Fruit fly (Drosophila melanogaster): Measurements from ENCODE around the gene noc.

Gene noc

DNA sequence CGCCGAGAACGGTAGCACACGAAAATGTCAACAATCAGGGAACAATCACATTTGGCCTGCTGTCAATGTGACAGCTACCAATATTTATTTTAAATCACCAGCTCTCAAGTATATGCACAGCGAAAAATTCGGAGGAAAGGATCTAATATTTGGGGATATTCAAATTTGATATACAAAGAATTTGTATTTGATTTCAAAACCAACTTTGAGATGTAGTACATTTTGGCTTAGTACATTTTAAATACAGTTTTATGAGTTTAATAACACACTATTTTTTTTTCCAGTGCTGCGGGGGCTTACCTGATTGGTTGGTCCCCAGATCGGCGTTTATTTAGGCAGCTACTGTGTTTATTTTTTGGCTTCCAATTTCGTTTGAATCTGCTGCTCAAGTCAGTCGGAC lies 29.6 kb upstream of the noc start (continued):
- TF ChIP-seq BEAF-32 (GFP tag; optimal IDR thresholded peaks at IDR 0.05), result no peak
- TF ChIP-seq nom (GFP tag; optimal IDR thresholded peaks at IDR 0.05), result no peak
- peak; percentile 83 for TF ChIP-seq Xbp1 (GFP tag; optimal IDR thresholded peaks at IDR 0.05)
- peak; percentile 54 for TF ChIP-seq sqz (GFP tag; optimal IDR thresholded peaks at IDR 0.05)
- peak; percentile 89 for TF ChIP-seq CG12391 (tag; optimal IDR thresholded peaks at IDR 0.05)
- peak; percentile 89 for TF ChIP-seq dan (GFP tag; IDR thresholded peaks at IDR 0.05)
- 0 out of 2 replicates have a peak, but pooled peaks have one; percentile 8 for TF ChIP-seq CG43689 (GFP tag; IDR thresholded peaks at IDR 0.05)
- no peak for TF ChIP-seq Dfd (GFP tag; optimal IDR thresholded peaks at IDR 0.05)
- peak; percentile 5 for TF ChIP-seq run (tag; optimal IDR thresholded peaks at IDR 0.05)
- peak; percentile 54; the same call in 1 of the 2 replicates for TF ChIP-seq CG14667 (GFP tag; IDR thresholded peaks at IDR 0.05)
- TF ChIP-seq gce (GFP tag; IDR thresholded peaks at IDR 0.05), result no peak
- peak; percentile 66 for TF ChIP-seq Atf6 (GFP tag; IDR thresholded peaks at IDR 0.05)
- peak; percentile 49 for TF ChIP-seq BtbVII (GFP tag; optimal IDR thresholded peaks at IDR 0.05)
- peak; percentile 77 for TF ChIP-seq Mes4 (GFP tag; optimal IDR thresholded peaks at IDR 0.05)
- TF ChIP-seq az2 (GFP tag; optimal IDR thresholded peaks at IDR 0.05), result peak; percentile 85
- peak; percentile 46 for TF ChIP-seq psq (GFP tag; optimal IDR thresholded peaks at IDR 0.05)
- no peak for TF ChIP-seq lov (optimal IDR thresholded peaks at IDR 0.05)
- peak; percentile 86 for TF ChIP-seq lov (GFP tag; IDR thresholded peaks at IDR 0.05)
- TF ChIP-seq ab (GFP tag; optimal IDR thresholded peaks at IDR 0.05), result peak; percentile 74
- TF ChIP-seq trem (tag; optimal IDR thresholded peaks at IDR 0.05), result peak; percentile 73
- peak; percentile 90 for TF ChIP-seq zfh1 (GFP tag; IDR thresholded peaks at IDR 0.05)
- no peak for TF ChIP-seq exex (tag; optimal IDR thresholded peaks at IDR 0.05)
- TF ChIP-seq CG8944 (GFP tag; optimal IDR thresholded peaks at IDR 0.05), result peak; percentile 75
- no peak for TF ChIP-seq CG6175 (GFP tag; IDR thresholded peaks at IDR 0.05)
- TF ChIP-seq HmgD (GFP tag; optimal IDR thresholded peaks at IDR 0.05), result no peak
- TF ChIP-seq Awh (GFP tag; IDR thresholded peaks at IDR 0.05), result peak; percentile 49; the same call in 1 of the 2 replicates
- TF ChIP-seq chn (GFP tag; optimal IDR thresholded peaks at IDR 0.05), result peak; percentile 85
- TF ChIP-seq gfzf (GFP tag; optimal IDR thresholded peaks at IDR 0.05), result no peak
- no peak for TF ChIP-seq Opbp (GFP tag; IDR thresholded peaks at IDR 0.05; ENCODE audit: partially characterized antibody)
- TF ChIP-seq TFAM (GFP tag; optimal IDR thresholded peaks at IDR 0.05), result no peak
- peak; percentile 49 for TF ChIP-seq pb (GFP tag; optimal IDR thresholded peaks at IDR 0.05)
- TF ChIP-seq fd102C (GFP tag; optimal IDR thresholded peaks at IDR 0.05), result peak; percentile 96
- peak; percentile 38; the same call in 1 of the 2 replicates for TF ChIP-seq E2f2 (GFP tag; IDR thresholded peaks at IDR 0.05)
- TF ChIP-seq zf30C (GFP tag; optimal IDR thresholded peaks at IDR 0.05), result peak; percentile 86
- TF ChIP-seq Abd-B (GFP tag; optimal IDR thresholded peaks at IDR 0.05), result peak; percentile 74
- TF ChIP-seq CG7556 (GFP tag; optimal IDR thresholded peaks at IDR 0.05), result peak; percentile 85
- TF ChIP-seq kni (GFP tag; optimal IDR thresholded peaks at IDR 0.05), result peak; percentile 45
- peak; percentile 55 for TF ChIP-seq CG2116 (GFP tag; optimal IDR thresholded peaks at IDR 0.05)
- no peak for TF ChIP-seq CG34376 (GFP tag; optimal IDR thresholded peaks at IDR 0.05)
- TF ChIP-seq al (GFP tag; IDR thresholded peaks at IDR 0.05), result peak; percentile 36; the same call in 1 of the 2 replicates
- peak; percentile 61 for TF ChIP-seq Aef1 (GFP tag; IDR thresholded peaks at IDR 0.05)
- TF ChIP-seq repo (GFP tag; optimal IDR thresholded peaks at IDR 0.05), result peak; percentile 61
- peak; percentile 75 for TF ChIP-seq Camta (GFP tag; optimal IDR thresholded peaks at IDR 0.05)
- TF ChIP-seq pita (GFP tag; optimal IDR thresholded peaks at IDR 0.05), result no peak
- peak; percentile 59; the same call in 1 of the 2 replicates for TF ChIP-seq CG9215 (GFP tag; IDR thresholded peaks at IDR 0.05)
- TF ChIP-seq gcm2 (GFP tag; optimal IDR thresholded peaks at IDR 0.05), result peak; percentile 46
- peak; percentile 29 for TF ChIP-seq eyg (GFP tag; optimal IDR thresholded peaks at IDR 0.05)
- peak; percentile 29 for TF ChIP-seq YL-1 (GFP tag; optimal IDR thresholded peaks at IDR 0.05)
- TF ChIP-seq pfk (GFP tag; optimal IDR thresholded peaks at IDR 0.05), result no peak
- peak; percentile 77 for TF ChIP-seq CG12219 (GFP tag; optimal IDR thresholded peaks at IDR 0.05)
- no peak for TF ChIP-seq amos (GFP tag; IDR thresholded peaks at IDR 0.05; ENCODE audit: partially characterized antibody)

All from whole organism, embryonic.